Worm (Caenorhabditis elegans): Measurements from ENCODE around the gene pgp-5.

Gene pgp-5

ce11 chrX:10877138-10877743, 18.1 kb upstream of the pgp-5 start, which contains the start of gene pgp-6:
Gene pgp-6 (minus strand): TSS chrX:10877425.
- TF ChIP-seq ceh-36 (tag; optimal IDR thresholded peaks at IDR 0.05) (no peak), tbx-37 (GFP tag; conservative IDR thresholded peaks at IDR 0.05) (no peak), sea-1 (GFP tag; conservative IDR thresholded peaks at IDR 0.05) (no peak), B0310.2 (tag; optimal IDR thresholded peaks at IDR 0.05) (no peak), hnd-1 (tag; optimal IDR thresholded peaks at IDR 0.05) (no peak), hmg-4 (GFP tag; optimal IDR thresholded peaks at IDR 0.05) (no peak), scrt-1 (GFP tag; IDR thresholded peaks at IDR 0.05) (no peak)

DNA sequence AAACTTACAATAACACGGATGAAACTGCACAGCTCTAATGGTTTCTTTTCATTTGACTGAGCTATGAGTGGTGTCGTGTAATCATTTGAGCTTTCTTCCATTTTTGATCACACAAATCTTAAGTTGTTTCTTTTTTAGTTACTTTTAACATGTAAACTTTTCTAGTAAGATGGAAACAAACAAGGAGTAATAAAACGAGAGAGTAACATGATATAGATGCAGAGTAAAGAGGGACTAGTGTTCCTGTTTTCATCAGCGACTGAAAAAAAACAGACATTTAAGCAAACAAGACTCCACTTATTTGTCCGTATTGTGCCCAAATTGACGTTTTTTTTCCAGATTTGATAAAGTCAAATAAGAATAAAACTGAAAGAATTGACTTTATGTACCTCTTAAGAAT, 11.0 kb upstream of the pgp-5 start, which contains the start of gene pgp-7:
Gene pgp-7, minus strand, starts transcription at position 101 of the 400 bp plus-strand sequence.
- no peak for TF ChIP-seq ceh-13 (GFP tag; optimal IDR thresholded peaks at IDR 0.05)
- no peak for TF ChIP-seq flt-1 (GFP tag; IDR thresholded peaks at IDR 0.05)
- TF ChIP-seq tra-4 (tag; optimal IDR thresholded peaks at IDR 0.05) = no peak
- TF ChIP-seq B0310.2 (tag; optimal IDR thresholded peaks at IDR 0.05) = no peak
- no peak for TF ChIP-seq ceh-36 (tag; optimal IDR thresholded peaks at IDR 0.05)
- TF ChIP-seq ets-7 (tag; optimal IDR thresholded peaks at IDR 0.05) = no peak
- no peak for TF ChIP-seq aly-1 (tag; optimal IDR thresholded peaks at IDR 0.05)
- no peak for TF ChIP-seq tbx-11 (GFP tag; IDR thresholded peaks at IDR 0.05)
- no peak for TF ChIP-seq F13C5.2 (tag; optimal IDR thresholded peaks at IDR 0.05)
- no peak for TF ChIP-seq hmbx-1 (tag; optimal IDR thresholded peaks at IDR 0.05)
- no peak for TF ChIP-seq tbx-37 (GFP tag; conservative IDR thresholded peaks at IDR 0.05)
- TF ChIP-seq ama-1 (optimal IDR thresholded peaks at IDR 0.05) = no peak
- no peak for TF ChIP-seq hmg-4 (GFP tag; optimal IDR thresholded peaks at IDR 0.05)
- TF ChIP-seq hnd-1 (tag; optimal IDR thresholded peaks at IDR 0.05) = no peak
- TF ChIP-seq sea-1 (GFP tag; conservative IDR thresholded peaks at IDR 0.05) = no peak
- TF ChIP-seq pes-1 (GFP tag; IDR thresholded peaks at IDR 0.05) = no peak
- TF ChIP-seq scrt-1 (GFP tag; IDR thresholded peaks at IDR 0.05) = no peak

- no peak for TF ChIP-seq sea-1 (GFP tag; conservative IDR thresholded peaks at IDR 0.05)
- no peak for TF ChIP-seq tbx-11 (GFP tag; IDR thresholded peaks at IDR 0.05)
- no peak for TF ChIP-seq hnd-1 (tag; optimal IDR thresholded peaks at IDR 0.05)
- TF ChIP-seq aly-1 (tag; optimal IDR thresholded peaks at IDR 0.05) = no peak
- no peak for TF ChIP-seq flt-1 (GFP tag; IDR thresholded peaks at IDR 0.05)
- TF ChIP-seq tbx-37 (GFP tag; conservative IDR thresholded peaks at IDR 0.05) = no peak
Observed at ce11 chrX:10864322-10864721, 5.2 kb upstream of the pgp-5 start, which contains the start of gene pgp-8. Gene pgp-8 (minus strand): TSS chrX:10864422.

- TF ChIP-seq ets-7 (tag; optimal IDR thresholded peaks at IDR 0.05) (no peak), ama-1 (optimal IDR thresholded peaks at IDR 0.05) (no peak), tbx-11 (GFP tag; IDR thresholded peaks at IDR 0.05) (no peak), sea-1 (GFP tag; conservative IDR thresholded peaks at IDR 0.05) (no peak), F13C5.2 (tag; optimal IDR thresholded peaks at IDR 0.05) (no peak), tbx-37 (GFP tag; conservative IDR thresholded peaks at IDR 0.05) (no peak), hmbx-1 (tag; optimal IDR thresholded peaks at IDR 0.05) (no peak), tra-4 (tag; optimal IDR thresholded peaks at IDR 0.05) (no peak), ceh-36 (tag; optimal IDR thresholded peaks at IDR 0.05) (no peak), pes-1 (GFP tag; IDR thresholded peaks at IDR 0.05) (no peak), B0310.2 (tag; optimal IDR thresholded peaks at IDR 0.05) (no peak)
Observed at ce11 chrX:10862582-10862981, 3.5 kb upstream of the pgp-5 start.

DNA sequence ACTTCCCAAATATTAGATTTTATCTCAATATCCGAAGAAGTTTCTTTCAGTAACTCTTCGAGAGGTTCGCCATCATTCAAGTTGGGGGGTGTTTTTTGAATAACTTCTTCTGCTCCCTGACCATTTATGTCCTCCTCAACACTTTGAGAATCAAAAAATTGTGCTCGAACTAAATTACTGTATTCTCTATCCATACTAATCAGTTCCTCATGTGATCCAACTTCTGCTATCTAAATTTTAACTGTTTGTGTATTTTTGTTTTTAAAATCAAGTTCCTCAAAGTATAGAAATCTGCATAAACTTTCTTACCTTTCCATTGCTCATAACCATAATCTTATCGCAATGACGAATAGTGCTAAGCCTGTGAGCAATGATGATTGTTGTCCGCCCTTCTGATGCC, 2.6 kb upstream of the pgp-5 start:
- TF ChIP-seq hmg-4 (GFP tag; optimal IDR thresholded peaks at IDR 0.05) = no peak
- no peak for TF ChIP-seq ceh-36 (tag; optimal IDR thresholded peaks at IDR 0.05)
- TF ChIP-seq aly-1 (tag; optimal IDR thresholded peaks at IDR 0.05) = no peak
- TF ChIP-seq tbx-37 (GFP tag; conservative IDR thresholded peaks at IDR 0.05) = no peak
- no peak for TF ChIP-seq ama-1 (optimal IDR thresholded peaks at IDR 0.05)
- no peak for TF ChIP-seq tbx-11 (GFP tag; IDR thresholded peaks at IDR 0.05)
- TF ChIP-seq scrt-1 (GFP tag; IDR thresholded peaks at IDR 0.05) = no peak
- no peak for TF ChIP-seq ets-7 (tag; optimal IDR thresholded peaks at IDR 0.05)
- no peak for TF ChIP-seq hmbx-1 (tag; optimal IDR thresholded peaks at IDR 0.05)
- no peak for TF ChIP-seq sea-1 (GFP tag; conservative IDR thresholded peaks at IDR 0.05)
- no peak for TF ChIP-seq ceh-13 (GFP tag; optimal IDR thresholded peaks at IDR 0.05)

- TF ChIP-seq ceh-13 (GFP tag; optimal IDR thresholded peaks at IDR 0.05) = no peak
- TF ChIP-seq ceh-36 (tag; optimal IDR thresholded peaks at IDR 0.05) = no peak
- no peak for TF ChIP-seq tbx-37 (GFP tag; conservative IDR thresholded peaks at IDR 0.05)
- TF ChIP-seq aly-1 (tag; optimal IDR thresholded peaks at IDR 0.05) = no peak
- TF ChIP-seq B0310.2 (tag; optimal IDR thresholded peaks at IDR 0.05) = no peak
- TF ChIP-seq flt-1 (GFP tag; IDR thresholded peaks at IDR 0.05) = no peak
- no peak for TF ChIP-seq hmbx-1 (tag; optimal IDR thresholded peaks at IDR 0.05)
- TF ChIP-seq tra-4 (tag; optimal IDR thresholded peaks at IDR 0.05) = no peak
- no peak for TF ChIP-seq sea-1 (GFP tag; conservative IDR thresholded peaks at IDR 0.05)
- TF ChIP-seq scrt-1 (GFP tag; IDR thresholded peaks at IDR 0.05) = no peak
- TF ChIP-seq ets-7 (tag; optimal IDR thresholded peaks at IDR 0.05) = no peak
- no peak for TF ChIP-seq hmg-4 (GFP tag; optimal IDR thresholded peaks at IDR 0.05)
- TF ChIP-seq pes-1 (GFP tag; IDR thresholded peaks at IDR 0.05) = no peak
- TF ChIP-seq tbx-11 (GFP tag; IDR thresholded peaks at IDR 0.05) = no peak
Observed at ce11 chrX:10859622-10860021, 525 bp upstream of the pgp-5 start.

- TF ChIP-seq B0310.2 (tag; optimal IDR thresholded peaks at IDR 0.05) = no peak
- no peak for TF ChIP-seq aly-1 (tag; optimal IDR thresholded peaks at IDR 0.05)
- TF ChIP-seq hmbx-1 (tag; optimal IDR thresholded peaks at IDR 0.05) = no peak
- TF ChIP-seq tbx-37 (GFP tag; conservative IDR thresholded peaks at IDR 0.05) = no peak
- TF ChIP-seq ceh-36 (tag; optimal IDR thresholded peaks at IDR 0.05) = no peak
- TF ChIP-seq hmg-4 (GFP tag; optimal IDR thresholded peaks at IDR 0.05) = no peak
- no peak for TF ChIP-seq tra-4 (tag; optimal IDR thresholded peaks at IDR 0.05)
- TF ChIP-seq hnd-1 (tag; optimal IDR thresholded peaks at IDR 0.05) = no peak
- TF ChIP-seq ceh-13 (GFP tag; optimal IDR thresholded peaks at IDR 0.05) = no peak
- TF ChIP-seq ama-1 (optimal IDR thresholded peaks at IDR 0.05) = no peak
- TF ChIP-seq tbx-11 (GFP tag; IDR thresholded peaks at IDR 0.05) = no peak
- TF ChIP-seq flt-1 (GFP tag; IDR thresholded peaks at IDR 0.05) = no peak
- TF ChIP-seq ets-7 (tag; optimal IDR thresholded peaks at IDR 0.05) = no peak
- TF ChIP-seq scrt-1 (GFP tag; IDR thresholded peaks at IDR 0.05) = no peak
- no peak for TF ChIP-seq sea-1 (GFP tag; conservative IDR thresholded peaks at IDR 0.05)
- TF ChIP-seq F13C5.2 (tag; optimal IDR thresholded peaks at IDR 0.05) = no peak
- TF ChIP-seq pes-1 (GFP tag; IDR thresholded peaks at IDR 0.05) = no peak
Observed at ce11 chrX:10853271-10853670, 5.8 kb downstream of the pgp-5 start.
